Worm (Caenorhabditis elegans): ENCODE measurements around the gene F09F9.1.
A peak's percentile ranks its signal among the peaks of the same experiment; 100 is the strongest.

F09F9.1 gene

ce11 chrX:4153343-4153742 lies 38.2 kb downstream of the F09F9.1 start, which contains the start of gene nck-1:
Gene nck-1 (minus strand): TSS chrX:4153443.
- TF ChIP-seq pqm-1 (tag; optimal IDR thresholded peaks at IDR 0.05): no peak
- peak in 1 of 2 experiments; percentile 20 for TF ChIP-seq unc-62 (GFP tag; optimal IDR thresholded peaks at IDR 0.05 in 1 of 2)
- no peak for TF ChIP-seq unc-62 (tag; optimal IDR thresholded peaks at IDR 0.05)
- TF ChIP-seq ceh-62 (tag; optimal IDR thresholded peaks at IDR 0.05): no peak

- TF ChIP-seq R02D3.7 (tag; optimal IDR thresholded peaks at IDR 0.05) (no peak), ceh-20 (GFP tag; IDR thresholded peaks at IDR 0.05) (0 out of 2 replicates have a peak, but pooled peaks have one; percentile 24), mep-1 (tag; optimal IDR thresholded peaks at IDR 0.05) (peak; percentile 17)
Observed at ce11 chrX:4154784-4155183, 39.7 kb downstream of the F09F9.1 start.

- TF ChIP-seq hlh-11 (tag; optimal IDR thresholded peaks at IDR 0.05) (peak; percentile 43), php-3 (GFP tag; IDR thresholded peaks at IDR 0.05) (no peak), mdl-1 (tag; optimal IDR thresholded peaks at IDR 0.05) (peak in 1 of 2 experiments; percentile 41), duxl-1 (tag; optimal IDR thresholded peaks at IDR 0.05; ENCODE audit: poor library complexity) (no peak), hmg-1.1 (GFP tag; IDR thresholded peaks at IDR 0.05) (peak; percentile 36; the same call in 1 of the 2 replicates), unc-62 (GFP tag; optimal IDR thresholded peaks at IDR 0.05 in 1 of 2) (peak in 1 of 2 experiments; percentile 27), unc-62 (tag; optimal IDR thresholded peaks at IDR 0.05) (no peak), nhr-11 (tag; optimal IDR thresholded peaks at IDR 0.05) (peak; percentile 3), mes-2 (tag; optimal IDR thresholded peaks at IDR 0.05; ENCODE audit: poor library complexity, severe bottlenecking) (peak; percentile 33), dmd-6 (GFP tag; IDR thresholded peaks at IDR 0.05) (0 out of 2 replicates have a peak, but pooled peaks have one; percentile 9), fos-1 (tag; optimal IDR thresholded peaks at IDR 0.05) (no peak), aha-1 (tag) (peak; percentile 48), hlh-30 (tag; optimal IDR thresholded peaks at IDR 0.05; ENCODE audit: insufficient read depth) (peak; percentile 62)
Observed at ce11 chrX:4157896-4158295, 42.8 kb downstream of the F09F9.1 start.

ce11 chrX:4159185-4159871 lies 44.2 kb downstream of the F09F9.1 start:
- TF ChIP-seq unc-62 (GFP tag; optimal IDR thresholded peaks at IDR 0.05 in 1 of 2) (peak in 1 of 2 experiments; percentile 20), unc-62 (tag; optimal IDR thresholded peaks at IDR 0.05) (no peak), daf-19 (GFP tag; conservative IDR thresholded peaks at IDR 0.05) (no peak), aha-1 (tag) (peak; percentile 28), fkh-10 (GFP tag; optimal IDR thresholded peaks at IDR 0.05) (no peak), ces-1 (GFP tag; optimal IDR thresholded peaks at IDR 0.05) (peak; percentile 56)

- no peak for TF ChIP-seq jun-1 (tag; optimal IDR thresholded peaks at IDR 0.05)
- TF ChIP-seq unc-62 (GFP tag; optimal IDR thresholded peaks at IDR 0.05 in 1 of 2): peak in 1 of 2 experiments; percentile 99
- no peak for TF ChIP-seq unc-62 (tag; optimal IDR thresholded peaks at IDR 0.05)
Observed at ce11 chrX:4159929-4160328, 44.8 kb downstream of the F09F9.1 start.

ce11 chrX:4161938-4162337 lies 46.8 kb downstream of the F09F9.1 start:
- TF ChIP-seq ceh-28 (tag; optimal IDR thresholded peaks at IDR 0.05) (no peak), madf-9 (GFP tag; conservative IDR thresholded peaks at IDR 0.05) (no peak), saeg-2 (GFP tag; IDR thresholded peaks at IDR 0.05) (no peak), ceh-32 (tag; optimal IDR thresholded peaks at IDR 0.05; ENCODE audit: poor library complexity) (no peak), nhr-28 (tag; optimal IDR thresholded peaks at IDR 0.05) (no peak), nhr-48 (tag; optimal IDR thresholded peaks at IDR 0.05) (no peak), hlh-30 (tag; optimal IDR thresholded peaks at IDR 0.05; ENCODE audit: insufficient read depth) (no peak), arid-1 (GFP tag; conservative IDR thresholded peaks at IDR 0.05) (no peak), egl-27 (tag; optimal IDR thresholded peaks at IDR 0.05) (no peak), ceh-62 (tag; optimal IDR thresholded peaks at IDR 0.05) (no peak), unc-62 (GFP tag; optimal IDR thresholded peaks at IDR 0.05 in 1 of 2) (peak in 1 of 2 experiments; percentile 79), unc-62 (tag; optimal IDR thresholded peaks at IDR 0.05) (no peak), mxl-3 (GFP tag; optimal IDR thresholded peaks at IDR 0.05) (no peak), dpl-1 (GFP tag; optimal IDR thresholded peaks at IDR 0.05) (no peak), aha-1 (tag) (peak; percentile 90), R02D3.7 (tag; optimal IDR thresholded peaks at IDR 0.05) (no peak)

Data from whole organism, L4 larva.